Fruit fly (Drosophila melanogaster) whole organism, prepupa: Measurements from ENCODE around the gene Dyro.

ENCODE experiments used
- CG16779 ChIP-seq: fragments of 200-800 bp; sonication (Bioruptor generic); optimal IDR thresholded peaks from 3 replicates; lab custom pipeline; 2017; ENCODE audit warnings: missing biosample characterization, mild to moderate bottlenecking, missing genetic modification characterization
- CG31627 ChIP-seq: fragments of 200-800 bp; sonication (Bioruptor generic); optimal IDR thresholded peaks from 3 replicates; lab custom pipeline; 2016; ENCODE audit warnings: missing biosample characterization, missing genetic modification characterization
- CG34406 ChIP-seq: fragments of 200-800 bp; sonication (Bioruptor generic); optimal IDR thresholded peaks from 3 replicates; lab custom pipeline; 2016; ENCODE audit warnings: missing biosample characterization, missing genetic modification characterization
- CG7368 ChIP-seq: fragments of 200-800 bp; sonication (Bioruptor generic); optimal IDR thresholded peaks from 3 replicates; lab custom pipeline; 2016; ENCODE audit warnings: missing biosample characterization, missing genetic modification characterization
- Ets21C ChIP-seq: fragments of 200-800 bp; sonication (Bioruptor generic); optimal IDR thresholded peaks from 3 replicates; lab custom pipeline; 2016; ENCODE audit warnings: missing biosample characterization, missing genetic modification characterization
- Gug ChIP-seq: fragments of 200-800 bp; sonication (Bioruptor generic); IDR thresholded peaks from 2 replicates; pipeline ENCODE4 v1.3.6; 2022; ENCODE audit warnings: missing biosample characterization, missing genetic modification characterization
- Hr39 ChIP-seq: fragments of 200-800 bp; sonication (Bioruptor generic); optimal IDR thresholded peaks from 2 replicates; lab custom pipeline; 2016; ENCODE audit warnings: missing biosample characterization, missing genetic modification characterization
- Smox ChIP-seq: fragments of 200-800 bp; sonication (Bioruptor generic); optimal IDR thresholded peaks from 3 replicates; lab custom pipeline; 2016; ENCODE audit warnings: missing biosample characterization, missing genetic modification characterization
- Sox102F ChIP-seq: fragments of 200-800 bp; sonication (Bioruptor generic); optimal IDR thresholded peaks from 2 replicates; lab custom pipeline; 2016; ENCODE audit warnings: missing biosample characterization, mild to moderate bottlenecking, missing genetic modification characterization
- dac ChIP-seq: fragments of 200-800 bp; sonication (Bioruptor generic); optimal IDR thresholded peaks from 2 replicates; lab custom pipeline; 2017; ENCODE audit warnings: missing biosample characterization, mild to moderate bottlenecking, missing genetic modification characterization
- eg ChIP-seq: fragments of 200-800 bp; sonication (Bioruptor generic); IDR thresholded peaks from 3 replicates; pipeline ENCODE4 v1.3.6; 2022; ENCODE audit warnings: missing biosample characterization, missing genetic modification characterization
- fkh ChIP-seq: fragments of 200-800 bp; sonication (Bioruptor generic); optimal IDR thresholded peaks from 3 replicates; lab custom pipeline; 2017; ENCODE audit warnings: missing biosample characterization, mild to moderate bottlenecking, missing genetic modification characterization, moderate library complexity
- ss ChIP-seq, 2 experiments: fragments of 200-800 bp; sonication (Bioruptor generic); optimal IDR thresholded peaks; 2 replicates in 1 of 2; 3 replicates in 1 of 2; lab custom pipeline; 2017 to 2018; ENCODE audit warnings: mild to moderate bottlenecking in 2 of 2, missing biosample characterization in 2 of 2, missing genetic modification characterization in 2 of 2, moderate library complexity in 1 of 2

DNA sequence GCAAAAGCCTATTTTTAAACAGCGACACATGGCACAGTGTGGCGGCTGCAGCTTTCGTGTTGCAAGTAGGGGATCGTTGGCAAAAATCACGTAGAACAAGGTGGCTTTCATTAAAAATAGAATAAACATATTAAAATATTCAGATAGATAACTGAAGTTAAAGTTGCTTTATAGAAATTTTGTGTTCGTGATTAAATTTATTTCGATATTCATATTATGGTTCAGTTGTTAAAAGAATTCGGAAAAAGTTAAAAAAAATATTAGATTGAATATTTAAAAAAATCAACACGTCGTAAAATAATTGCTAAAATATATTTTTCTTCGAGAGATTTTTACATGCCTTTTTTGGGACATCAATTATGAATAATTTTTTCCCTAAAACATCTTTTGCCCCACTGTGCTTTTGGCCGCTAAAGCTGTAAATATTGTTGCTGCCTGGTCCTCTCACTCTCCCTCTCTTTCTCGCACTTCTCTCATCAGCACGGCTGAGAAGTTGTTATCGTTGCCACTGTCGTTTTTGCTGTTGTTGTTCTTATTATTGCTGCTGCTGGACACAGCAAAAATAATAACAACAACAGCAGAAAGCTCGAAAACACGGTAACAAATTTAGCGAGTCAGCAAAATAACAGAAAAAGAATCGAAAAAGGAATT lies 556 bp upstream of the Dyro start:
- peak; percentile 77 for TF ChIP-seq Sox102F
- TF ChIP-seq Gug (GFP tag; lab: Robert Waterston, UW): peak; percentile 82
- TF ChIP-seq fkh (GFP tag; lab: Kevin White, UChicago): peak; percentile 58
- peak; percentile 87 for TF ChIP-seq CG16779 (tag; lab: Kevin White, UChicago)
- TF ChIP-seq CG7368 (GFP tag; lab: Kevin White, UChicago): peak; percentile 57
- peak; percentile 81 for TF ChIP-seq CG31627
- TF ChIP-seq dac (GFP tag; lab: Kevin White, UChicago): peak; percentile 95
- TF ChIP-seq eg (GFP tag; lab: Robert Waterston, UW): peak; percentile 86
- peak; percentile 81 for TF ChIP-seq Hr39 (GFP tag; lab: Kevin White, UChicago)
- TF ChIP-seq Smox (GFP tag; lab: Kevin White, UChicago): peak; percentile 81
- peak; percentile 71 for TF ChIP-seq Ets21C (GFP tag; lab: Kevin White, UChicago)
- peak; percentile 90 to 94 for TF ChIP-seq ss (GFP tag; optimal IDR thresholded peaks at IDR 0.05; lab: Kevin White, UChicago)
- TF ChIP-seq CG34406 (GFP tag; lab: Kevin White, UChicago): peak; percentile 90
